Worm (Caenorhabditis elegans) whole organism, young adult: ENCODE measurements around the gene nep-21.

ENCODE experiments used
- F10E7.11 ChIP-seq: sonication (generic microtip); optimal IDR thresholded peaks from 2 replicates; lab custom pipeline; 2017; ENCODE audit warnings: mild to moderate bottlenecking, missing genetic modification characterization, moderate library complexity, missing compliant biosample characterization
- F23B12.7 ChIP-seq: sonication (generic microtip); optimal IDR thresholded peaks from 2 replicates; lab custom pipeline; 2017; ENCODE audit warnings: missing genetic modification characterization, mild to moderate bottlenecking, missing compliant biosample characterization, antibody characterized with exemption, moderate library complexity; ENCODE audit not compliant: insufficient read depth
- F37B4.10 ChIP-seq: fragments of 200-800 bp; sonication (Bioruptor generic); IDR thresholded peaks from 2 replicates; pipeline ENCODE4 v1.3.6; 2022; ENCODE audit warnings: missing genetic modification characterization, missing compliant biosample characterization
- F39B2.1 ChIP-seq: fragments of 200-800 bp; sonication (Bioruptor generic); IDR thresholded peaks from 2 replicates; pipeline ENCODE4 v1.3.6; 2022; ENCODE audit warnings: missing genetic modification reagents, missing genetic modification characterization, missing compliant biosample characterization
- F52B5.7 ChIP-seq: sonication (generic microtip); optimal IDR thresholded peaks from 2 replicates; lab custom pipeline; 2016; ENCODE audit warnings: mild to moderate bottlenecking, missing genetic modification characterization, missing compliant biosample characterization
- F57A8.1 ChIP-seq: fragments of 200-800 bp; sonication (Bioruptor generic); optimal IDR thresholded peaks from 2 replicates; lab custom pipeline; 2018; ENCODE audit warnings: mild to moderate bottlenecking, missing genetic modification characterization, moderate library complexity, missing compliant biosample characterization
- F57C9.4 ChIP-seq: sonication (generic microtip); optimal IDR thresholded peaks from 2 replicates; lab custom pipeline; 2017; ENCODE audit warnings: mild to moderate bottlenecking, missing genetic modification characterization, missing compliant biosample characterization
- Y53F4B.3 ChIP-seq: fragments of 200-800 bp; sonication (Bioruptor generic); IDR thresholded peaks from 2 replicates; pipeline ENCODE4 v1.3.6; 2022; ENCODE audit warnings: missing genetic modification reagents, missing genetic modification characterization, missing compliant biosample characterization
- Y53G8AR.9 ChIP-seq: fragments of 200-800 bp; sonication (Bioruptor generic); conservative IDR thresholded peaks from 2 replicates; pipeline ENCODE4 v1.3.6; 2022; ENCODE audit warnings: missing genetic modification reagents, missing genetic modification characterization, missing compliant biosample characterization
- Y56A3A.18 ChIP-seq: fragments of 200-800 bp; sonication (Bioruptor generic); IDR thresholded peaks from 2 replicates; pipeline ENCODE4 v1.3.6; 2022; ENCODE audit warnings: missing genetic modification reagents, missing genetic modification characterization, missing compliant biosample characterization
- Y79H2A.3 ChIP-seq: fragments of 200-800 bp; sonication (Bioruptor generic); conservative IDR thresholded peaks from 2 replicates; pipeline ENCODE4 v1.3.6; 2022; ENCODE audit warnings: missing genetic modification reagents, missing genetic modification characterization, missing compliant biosample characterization
- Y95B8A.8 ChIP-seq: fragments of 200-800 bp; sonication (Bioruptor generic); IDR thresholded peaks from 2 replicates; pipeline ENCODE4 v1.3.6; 2022; ENCODE audit warnings: missing genetic modification reagents, missing genetic modification characterization, missing compliant biosample characterization
- akir-1 ChIP-seq: fragments of 200-800 bp; sonication (Bioruptor generic); optimal IDR thresholded peaks from 2 replicates; lab custom pipeline; 2018; ENCODE audit warnings: mild to moderate bottlenecking, missing genetic modification characterization, moderate library complexity, missing compliant biosample characterization
- aptf-2 ChIP-seq: fragments of 200-800 bp; sonication (Bioruptor generic); conservative IDR thresholded peaks from 2 replicates; pipeline ENCODE4 v1.3.6; 2022; ENCODE audit warnings: missing genetic modification reagents, missing genetic modification characterization, missing compliant biosample characterization
- atf-7 ChIP-seq: sonication (generic microtip); optimal IDR thresholded peaks from 2 replicates; lab custom pipeline; 2017; ENCODE audit warnings: mild to moderate bottlenecking, missing genetic modification characterization, missing compliant biosample characterization
- athp-1 ChIP-seq: sonication (generic microtip); optimal IDR thresholded peaks from 2 replicates; lab custom pipeline; 2017; ENCODE audit warnings: mild to moderate bottlenecking, missing genetic modification characterization, missing compliant biosample characterization
- bed-1 ChIP-seq: fragments of 200-800 bp; sonication (Bioruptor generic); IDR thresholded peaks from 2 replicates; pipeline ENCODE4 v1.3.6; 2022; ENCODE audit warnings: missing genetic modification reagents, missing genetic modification characterization, missing compliant biosample characterization
- ccch-3 ChIP-seq: fragments of 200-800 bp; sonication (Bioruptor generic); optimal IDR thresholded peaks from 2 replicates; lab custom pipeline; 2018; ENCODE audit warnings: mild to moderate bottlenecking, missing genetic modification characterization, missing compliant biosample characterization
- ceh-100 ChIP-seq: fragments of 200-800 bp; sonication (Bioruptor generic); IDR thresholded peaks from 2 replicates; pipeline ENCODE4 v1.3.6; 2022; ENCODE audit warnings: missing genetic modification reagents, missing genetic modification characterization, missing compliant biosample characterization
- ceh-79 ChIP-seq: sonication (generic microtip); optimal IDR thresholded peaks from 2 replicates; lab custom pipeline; 2017; ENCODE audit warnings: mild to moderate bottlenecking, missing genetic modification characterization, missing compliant biosample characterization
- chd-7 ChIP-seq: sonication (generic microtip); optimal IDR thresholded peaks from 2 replicates; lab custom pipeline; 2016; ENCODE audit warnings: mild to moderate bottlenecking, missing genetic modification characterization, moderate library complexity, missing compliant biosample characterization
- egrh-3 ChIP-seq: fragments of 200-800 bp; sonication (Bioruptor generic); IDR thresholded peaks from 2 replicates; pipeline ENCODE4 v1.3.6; 2022; ENCODE audit warnings: missing genetic modification reagents, missing genetic modification characterization, missing compliant biosample characterization
- ekl-4 ChIP-seq: fragments of 200-800 bp; sonication (Bioruptor generic); IDR thresholded peaks from 2 replicates; pipeline ENCODE4 v1.3.6; 2022; ENCODE audit warnings: missing genetic modification reagents, missing genetic modification characterization, missing compliant biosample characterization
- hlh-26 ChIP-seq: fragments of 200-800 bp; sonication (Bioruptor generic); conservative IDR thresholded peaks from 2 replicates; pipeline ENCODE4 v1.3.6; 2022; ENCODE audit warnings: missing genetic modification reagents, missing genetic modification characterization, missing compliant biosample characterization
- hmg-1.2 ChIP-seq: fragments of 200-800 bp; sonication (Bioruptor generic); IDR thresholded peaks from 2 replicates; pipeline ENCODE4 v1.3.6; 2022; ENCODE audit warnings: missing genetic modification reagents, missing genetic modification characterization, missing compliant biosample characterization
- lag-1 ChIP-seq: fragments of 200-800 bp; sonication (Bioruptor generic); IDR thresholded peaks from 2 replicates; pipeline ENCODE4 v1.3.6; 2022; ENCODE audit warnings: missing genetic modification reagents, missing genetic modification characterization, missing compliant biosample characterization
- let-526 ChIP-seq: fragments of 200-800 bp; sonication (Bioruptor generic); IDR thresholded peaks from 2 replicates; pipeline ENCODE4 v1.3.6; 2022; ENCODE audit warnings: missing genetic modification reagents, missing genetic modification characterization, missing compliant biosample characterization
- lin-35 ChIP-seq, 3 experiments: fragments of 150-350 bp in 2 of 3; sonication (generic microtip) in 1 of 3; optimal IDR thresholded peaks; 2 replicates each; lab custom pipeline; 2014 to 2018; ENCODE audit warnings: missing biosample characterization in 3 of 3, missing genetic modification characterization in 3 of 3, missing genetic modification reagents in 3 of 3
- lin-40 ChIP-seq: sonication (generic microtip); optimal IDR thresholded peaks from 2 replicates; lab custom pipeline; 2016; ENCODE audit warnings: missing genetic modification characterization, mild to moderate bottlenecking, missing compliant biosample characterization, missing genotype, missing genetic modification reagents
- lir-1 ChIP-seq: fragments of 200-800 bp; sonication (Bioruptor generic); conservative IDR thresholded peaks from 2 replicates; pipeline ENCODE4 v1.3.6; 2022; ENCODE audit warnings: missing genetic modification reagents, missing genetic modification characterization, missing compliant biosample characterization
- lsl-1 ChIP-seq: fragments of 200-800 bp; sonication (Bioruptor generic); optimal IDR thresholded peaks from 2 replicates; lab custom pipeline; 2018; ENCODE audit warnings: mild to moderate bottlenecking, missing genetic modification characterization, moderate library complexity, missing compliant biosample characterization
- madf-3 ChIP-seq: fragments of 200-800 bp; sonication (Bioruptor generic); IDR thresholded peaks from 2 replicates; pipeline ENCODE4 v1.3.6; 2022; ENCODE audit warnings: missing genetic modification reagents, missing genetic modification characterization, missing compliant biosample characterization
- madf-8 ChIP-seq: fragments of 200-800 bp; sonication (Bioruptor generic); conservative IDR thresholded peaks from 2 replicates; pipeline ENCODE4 v1.3.6; 2022; ENCODE audit warnings: missing genetic modification reagents, missing genetic modification characterization, missing compliant biosample characterization
- mcd-1 ChIP-seq: fragments of 200-800 bp; sonication (Bioruptor generic); IDR thresholded peaks from 2 replicates; pipeline ENCODE4 v1.3.6; 2022; ENCODE audit warnings: missing genetic modification reagents, missing genetic modification characterization, missing compliant biosample characterization
- mes-4 ChIP-seq: sonication (generic microtip); optimal IDR thresholded peaks from 2 replicates; lab custom pipeline; 2016; ENCODE audit warnings: missing genotype, missing genetic modification characterization, missing compliant biosample characterization
- nfyb-1 ChIP-seq: fragments of 200-800 bp; sonication (Bioruptor generic); IDR thresholded peaks from 2 replicates; pipeline ENCODE4 v1.3.6; 2022; ENCODE audit warnings: missing genetic modification reagents, missing genetic modification characterization, missing compliant biosample characterization
- nhr-27 ChIP-seq: fragments of 200-800 bp; sonication (Bioruptor generic); optimal IDR thresholded peaks from 2 replicates; lab custom pipeline; 2018; ENCODE audit warnings: mild to moderate bottlenecking, missing genetic modification characterization, moderate library complexity, missing compliant biosample characterization
- nhr-80 ChIP-seq: sonication (generic microtip); optimal IDR thresholded peaks from 2 replicates; lab custom pipeline; 2016; ENCODE audit warnings: missing genetic modification characterization, missing compliant biosample characterization
- nhr-90 ChIP-seq: sonication (generic microtip); optimal IDR thresholded peaks from 2 replicates; lab custom pipeline; 2016; ENCODE audit warnings: missing genotype, mild to moderate bottlenecking, missing genetic modification characterization, missing compliant biosample characterization
- rpc-1 ChIP-seq, 2 experiments: fragments of 150-350 bp in 1 of 2; sonication (generic microtip) in 1 of 2; optimal IDR thresholded peaks; 2 replicates each; lab custom pipeline; 2014 to 2018; ENCODE audit warnings: missing biosample characterization in 1 of 2, missing genetic modification characterization in 1 of 2, missing genetic modification reagents in 1 of 2, missing genotype in 1 of 2
- snpc-1.1 ChIP-seq: sonication (generic microtip); optimal IDR thresholded peaks from 2 replicates; lab custom pipeline; 2017; ENCODE audit warnings: missing genetic modification characterization, mild to moderate bottlenecking, missing compliant biosample characterization, antibody characterized with exemption, moderate library complexity, missing genotype, missing genetic modification reagents; ENCODE audit not compliant: insufficient read depth
- snpc-1.3 ChIP-seq: sonication (generic microtip); optimal IDR thresholded peaks from 2 replicates; lab custom pipeline; 2017; ENCODE audit warnings: missing genetic modification characterization, mild to moderate bottlenecking, missing compliant biosample characterization, antibody characterized with exemption, moderate library complexity, missing genotype, missing genetic modification reagents; ENCODE audit not compliant: insufficient read depth
- tlf-1 ChIP-seq: fragments of 200-800 bp; sonication (Bioruptor generic); optimal IDR thresholded peaks from 2 replicates; lab custom pipeline; 2018; ENCODE audit warnings: mild to moderate bottlenecking, missing genetic modification characterization, missing compliant biosample characterization
- unc-130 ChIP-seq: sonication (generic microtip); optimal IDR thresholded peaks from 2 replicates; lab custom pipeline; 2016; ENCODE audit warnings: missing genetic modification reagents, missing genetic modification characterization, missing compliant biosample characterization
- ztf-22 ChIP-seq: fragments of 200-800 bp; sonication (Bioruptor generic); optimal IDR thresholded peaks from 2 replicates; lab custom pipeline; 2018; ENCODE audit warnings: mild to moderate bottlenecking, missing genetic modification characterization, moderate library complexity, missing compliant biosample characterization
- ztf-25 ChIP-seq: fragments of 200-800 bp; sonication (Bioruptor generic); IDR thresholded peaks from 2 replicates; pipeline ENCODE4 v1.3.6; 2022; ENCODE audit warnings: missing genetic modification reagents, missing genetic modification characterization, missing compliant biosample characterization
- ztf-26 ChIP-seq: sonication (generic microtip); optimal IDR thresholded peaks from 2 replicates; lab custom pipeline; 2017; ENCODE audit warnings: missing genetic modification characterization, missing compliant biosample characterization
- ztf-3 ChIP-seq: fragments of 200-800 bp; sonication (Bioruptor generic); optimal IDR thresholded peaks from 2 replicates; lab custom pipeline; 2018; ENCODE audit warnings: mild to moderate bottlenecking, missing genetic modification characterization, missing compliant biosample characterization

nep-21 gene

ce11 chrV:14197651-14198050 is 28.6 kb downstream of the nep-21 start (continued):
- no peak for TF ChIP-seq ceh-79 (tag; lab: Kevin White, UChicago)
- TF ChIP-seq lsl-1 (GFP tag; lab: Kevin White, UChicago): no peak
- peak; percentile 31 for TF ChIP-seq lin-40 (tag; lab: Kevin White, UChicago)
- TF ChIP-seq nhr-90 (tag; lab: Kevin White, UChicago): no peak
- no peak for TF ChIP-seq atf-7 (tag; lab: Kevin White, UChicago)
- no peak for TF ChIP-seq madf-8 (GFP tag; lab: Robert Waterston, UW)
- no peak for TF ChIP-seq egrh-3
- TF ChIP-seq let-526 (GFP tag; lab: Robert Waterston, UW): no peak
- TF ChIP-seq rpc-1 (optimal IDR thresholded peaks at IDR 0.05; lab: Kevin White, UChicago): no peak
- no peak for TF ChIP-seq rpc-1 (tag; optimal IDR thresholded peaks at IDR 0.05; lab: Kevin White, UChicago)
- TF ChIP-seq F57C9.4: no peak
- peak; percentile 35; the same call in 1 of the 2 replicates for TF ChIP-seq ekl-4 (GFP tag; lab: Robert Waterston, UW)
- peak; percentile 33 for TF ChIP-seq nhr-80 (tag; lab: Kevin White, UChicago)
- TF ChIP-seq F52B5.7 (tag; lab: Kevin White, UChicago): peak; percentile 44
- TF ChIP-seq Y95B8A.8 (GFP tag; lab: Robert Waterston, UW): no peak
- TF ChIP-seq hlh-26 (GFP tag; lab: Robert Waterston, UW): no peak
- TF ChIP-seq tlf-1 (GFP tag; lab: Kevin White, UChicago): no peak
- TF ChIP-seq lag-1 (GFP tag; lab: Robert Waterston, UW): no peak
- peak; percentile 83; the same call in 1 of the 2 replicates for TF ChIP-seq nfyb-1
- no peak for TF ChIP-seq F37B4.10 (GFP tag; lab: Robert Waterston, UW)
- TF ChIP-seq ztf-25 (GFP tag; lab: Robert Waterston, UW): 0 out of 2 replicates have a peak, but pooled peaks have one; percentile 23
- no peak for TF ChIP-seq lir-1 (GFP tag; lab: Robert Waterston, UW)
- peak; percentile 4 for TF ChIP-seq snpc-1.3 (tag; lab: Kevin White, UChicago)
- no peak for TF ChIP-seq bed-1 (GFP tag; lab: Robert Waterston, UW)
- no peak for TF ChIP-seq mes-4 (tag; lab: Kevin White, UChicago)
- TF ChIP-seq athp-1 (tag; lab: Kevin White, UChicago): no peak
- TF ChIP-seq Y79H2A.3 (GFP tag; lab: Robert Waterston, UW): no peak
- 0 out of 2 replicates have a peak, but pooled peaks have one; percentile 9 for TF ChIP-seq hmg-1.2 (GFP tag; lab: Robert Waterston, UW)
- peak; percentile 39; the same call in 1 of the 2 replicates for TF ChIP-seq Y56A3A.18
- TF ChIP-seq ztf-3 (GFP tag; lab: Kevin White, UChicago): no peak
- TF ChIP-seq Y53G8AR.9 (GFP tag; lab: Robert Waterston, UW): peak; percentile 60; the same call in 1 of the 2 replicates
- TF ChIP-seq unc-130 (GFP tag; lab: Kevin White, UChicago): no peak
- no peak for TF ChIP-seq lin-35 (GFP tag; optimal IDR thresholded peaks at IDR 0.05; lab: Kevin White, UChicago)
- no peak for TF ChIP-seq F39B2.1
- TF ChIP-seq chd-7 (tag; lab: Kevin White, UChicago): peak; percentile 78
- no peak for TF ChIP-seq F10E7.11 (tag; lab: Kevin White, UChicago)
- no peak for TF ChIP-seq madf-3 (GFP tag; lab: Robert Waterston, UW)
- no peak for TF ChIP-seq nhr-27 (tag; lab: Kevin White, UChicago)
- TF ChIP-seq Y53F4B.3 (GFP tag; lab: Robert Waterston, UW): no peak
- TF ChIP-seq snpc-1.1 (tag; lab: Kevin White, UChicago): no peak
- TF ChIP-seq mcd-1 (GFP tag; lab: Robert Waterston, UW): 0 out of 2 replicates have a peak, but pooled peaks have one; percentile 10
- TF ChIP-seq ceh-100: no peak
- TF ChIP-seq ztf-22 (GFP tag; lab: Kevin White, UChicago): no peak
- no peak for TF ChIP-seq ccch-3 (GFP tag; lab: Kevin White, UChicago)
- TF ChIP-seq F23B12.7 (tag; lab: Kevin White, UChicago): no peak
- no peak for TF ChIP-seq akir-1 (GFP tag; lab: Kevin White, UChicago)
- no peak for TF ChIP-seq aptf-2
- TF ChIP-seq ztf-26: no peak
- TF ChIP-seq F57A8.1 (GFP tag; lab: Kevin White, UChicago): no peak
